Fruit fly (Drosophila melanogaster): ENCODE data around the gene CG13042.

- TF ChIP-seq CG8478 (optimal IDR thresholded peaks at IDR 0.05) (no peak), CTCF (optimal IDR thresholded peaks at IDR 0.05) (no peak)
Measured at dm6 chr3L:16265000-16265399, 43.3 kb downstream of the CG13042 start, which contains the start of the genes CG13051 and CG13069.
